Worm (Caenorhabditis elegans) whole organism, L4 larva: ENCODE data around the gene trpp-11.

Experiments used
- ZK337.2 ChIP-seq: fragments of 200-800 bp; sonication (Bioruptor generic); IDR thresholded peaks from 2 replicates; pipeline ENCODE4 v1.3.6; 2022; ENCODE audit warnings: missing genetic modification reagents, missing genetic modification characterization, missing compliant biosample characterization
- ZK546.5 ChIP-seq, 2 experiments: sonication (generic microtip); optimal IDR thresholded peaks; 2 replicates each; lab custom pipeline; 2017; ENCODE audit warnings: missing biosample characterization in 2 of 2, missing genetic modification characterization in 2 of 2
- ceh-44 ChIP-seq: fragments of 200-800 bp; sonication (Bioruptor generic); IDR thresholded peaks from 2 replicates; pipeline ENCODE4 v1.3.6; 2022; ENCODE audit warnings: missing genetic modification reagents, missing genetic modification characterization, missing compliant biosample characterization
- ces-1 ChIP-seq: fragments of 150-350 bp; sonication (generic microtip); optimal IDR thresholded peaks from 4 replicates; lab custom pipeline; 2014; ENCODE audit warnings: missing biosample characterization, missing genetic modification reagents, missing genetic modification characterization
- dve-1 ChIP-seq: sonication (generic microtip); optimal IDR thresholded peaks from 2 replicates; lab custom pipeline; 2017; ENCODE audit warnings: antibody characterized with exemption, mild to moderate bottlenecking, missing genetic modification characterization, missing compliant biosample characterization; ENCODE audit not compliant: insufficient read depth
- nhr-28 ChIP-seq: fragments of 150-350 bp; optimal IDR thresholded peaks from 2 replicates; lab custom pipeline; 2014; ENCODE audit warnings: missing biosample characterization, missing genetic modification characterization
- saeg-2 ChIP-seq: fragments of 200-800 bp; sonication (Bioruptor generic); IDR thresholded peaks from 2 replicates; pipeline ENCODE4 v1.3.6; 2022; ENCODE audit warnings: missing genetic modification reagents, missing genetic modification characterization, missing compliant biosample characterization

DNA sequence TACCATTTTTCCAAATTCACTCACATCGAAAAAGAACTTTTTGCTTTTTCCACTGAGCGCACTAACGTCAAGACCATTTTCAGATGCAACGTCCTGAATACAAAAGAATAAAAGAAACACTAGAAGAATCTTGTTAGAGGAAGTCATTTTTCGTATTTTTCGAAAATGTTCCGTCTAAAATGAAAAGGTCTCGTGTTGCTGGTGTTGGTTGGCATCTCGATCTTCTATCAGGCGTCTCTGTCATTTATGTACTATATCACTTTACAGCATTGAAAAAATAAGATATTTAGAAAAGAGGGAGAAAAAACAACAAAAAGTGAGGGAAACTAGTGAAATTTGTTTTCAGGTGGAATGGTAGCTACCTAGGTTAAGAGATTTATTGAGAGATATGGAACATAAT lies 46.2 kb downstream of the trpp-11 start, which contains the start of gene K02F3.9:
- TF ChIP-seq ceh-44 (GFP tag; lab: Robert Waterston, UW) (no peak), ZK337.2 (GFP tag; lab: Robert Waterston, UW) (no peak), ZK546.5 (tag; optimal IDR thresholded peaks at IDR 0.05; lab: Kevin White, UChicago) (no peak), nhr-28 (no peak), ces-1 (no peak), saeg-2 (GFP tag; lab: Robert Waterston, UW) (no peak), dve-1 (tag; lab: Kevin White, UChicago) (no peak)
